Worm (Caenorhabditis elegans) whole organism, L4/young adult: Measurements from ENCODE around the gene C50B6.7.

Experiments
- W03F9.2 ChIP-seq: fragments of 150-350 bp; optimal IDR thresholded peaks from 2 replicates; lab custom pipeline; 2014; ENCODE audit warnings: missing biosample characterization, missing genetic modification characterization
- dao-5 ChIP-seq: sonication (generic microtip); optimal IDR thresholded peaks from 2 replicates; lab custom pipeline; 2016; ENCODE audit warnings: missing genotype, missing genetic modification characterization, moderate library complexity, missing compliant biosample characterization
- him-1 ChIP-seq: sonication (generic microtip); optimal IDR thresholded peaks from 2 replicates; lab custom pipeline; 2016; ENCODE audit warnings: missing genotype, missing genetic modification reagents, missing genetic modification characterization, missing compliant biosample characterization

DNA sequence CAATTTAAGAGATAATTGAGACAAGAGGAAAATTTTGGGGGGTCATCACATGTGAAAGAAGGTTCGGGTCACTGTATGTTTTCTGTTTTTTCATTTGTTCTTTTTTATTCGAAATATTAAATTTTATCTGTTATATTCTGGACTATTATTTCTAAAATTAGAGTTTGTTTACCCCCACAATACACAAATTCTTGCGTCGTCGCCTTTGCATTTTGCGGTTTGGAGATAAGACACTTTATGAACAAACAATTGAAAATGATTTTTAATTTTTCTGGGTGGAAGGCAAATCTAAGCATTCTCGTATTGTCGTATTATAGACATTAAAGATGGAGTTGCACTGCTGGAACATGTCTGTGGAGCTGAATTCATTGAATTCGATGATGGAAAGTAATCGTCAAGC, 51.5 kb downstream of the C50B6.7 start:
- TF ChIP-seq him-1 (tag; lab: Kevin White, UChicago) (no peak), dao-5 (tag; lab: Kevin White, UChicago) (no peak), W03F9.2 (no peak)
